In the genomic region with DNA sequence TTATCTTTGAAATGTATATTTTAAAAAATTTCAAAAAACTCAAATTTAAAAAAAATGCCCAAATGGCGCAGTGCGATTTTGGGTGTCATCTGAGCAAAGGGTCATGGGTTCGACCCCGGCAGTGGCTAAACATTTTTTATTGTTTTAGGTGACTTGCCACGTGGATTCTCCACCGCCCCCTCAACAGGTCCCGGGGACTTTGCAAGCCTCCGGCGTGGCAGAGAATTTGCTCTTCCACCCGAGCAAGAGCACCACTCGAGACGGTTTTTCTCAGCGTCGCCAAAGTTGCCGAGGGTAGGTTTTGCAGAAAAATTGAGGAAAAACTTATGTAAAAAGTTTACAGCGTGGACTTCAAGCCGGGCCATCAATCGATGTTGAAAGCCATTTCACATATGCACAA, we compare ENCODE assay signal across 3 worm cellular contexts.
A peak's percentile ranks its signal among the peaks of the same experiment; 100 is the strongest.
TF ChIP-seq lines count a peak whose summit lies in the region.

No protein-coding gene starts in this region.

TF ChIP-seq in whole organism, L4 larva, 104 proteins besides CTCF, POLR2A, EP300 and RAD21:
- TF ChIP-seq set-16 (GFP tag; IDR thresholded peaks at IDR 0.05; lab: Robert Waterston, UW) = peak; percentile 54; the same call in 1 of the 2 replicates
- no peak for TF ChIP-seq F49E8.2 (tag; optimal IDR thresholded peaks at IDR 0.05; lab: Kevin White, UChicago; ENCODE audit: borderline replicate concordance)

TF ChIP-seq in whole organism, mixed stage, embryonic, 35 proteins besides CTCF, POLR2A, EP300 and RAD21:
- TF ChIP-seq ceh-83 (GFP tag; optimal IDR thresholded peaks at IDR 0.05; lab: Kevin White, UChicago) (peak; percentile 31), lsy-2 (tag; optimal IDR thresholded peaks at IDR 0.05; lab: Kevin White, UChicago) (no peak)
TF ChIP-seq in whole organism, mixed stage, embryonic: peak in this region for 1.

TF ChIP-seq in whole organism, young adult, 124 proteins besides CTCF, POLR2A, EP300 and RAD21:
- TF ChIP-seq zfh-2 (GFP tag; conservative IDR thresholded peaks at IDR 0.05; lab: Robert Waterston, UW) (peak; percentile 55; the same call in 1 of the 2 replicates), T26A5.8 (tag; optimal IDR thresholded peaks at IDR 0.05; lab: Kevin White, UChicago) (no peak)
